Fruit fly (Drosophila melanogaster) whole organism, pupa: Measurements from ENCODE around the gene CG5004.

Source experiments
- CG10348 ChIP-seq: fragments of 200-800 bp; sonication (Bioruptor generic); IDR thresholded peaks from 2 replicates; pipeline ENCODE4 v1.3.6; 2022; ENCODE audit warnings: missing biosample characterization, missing genetic modification characterization
- CG12605 ChIP-seq: fragments of 200-800 bp; sonication (Bioruptor generic); IDR thresholded peaks from 2 replicates; pipeline ENCODE4 v1.3.6; 2022; ENCODE audit warnings: missing biosample characterization, missing genetic modification characterization
- CG13204 ChIP-seq: fragments of 200-800 bp; sonication (Bioruptor generic); optimal IDR thresholded peaks from 2 replicates; lab custom pipeline; 2018; ENCODE audit warnings: missing biosample characterization, mild to moderate bottlenecking, missing genetic modification characterization, moderate library complexity
- CG14655 ChIP-seq: fragments of 200-800 bp; sonication (Bioruptor generic); optimal IDR thresholded peaks from 3 replicates; lab custom pipeline; 2017; ENCODE audit warnings: mild to moderate bottlenecking, missing biosample characterization, missing genetic modification reagents, missing genetic modification characterization
- CG15710 ChIP-seq: fragments of 200-800 bp; sonication (Bioruptor generic); optimal IDR thresholded peaks from 2 replicates; lab custom pipeline; 2018; ENCODE audit warnings: missing biosample characterization, mild to moderate bottlenecking, missing genetic modification characterization, moderate library complexity
- CG17806 ChIP-seq: fragments of 200-800 bp; sonication (Bioruptor generic); optimal IDR thresholded peaks from 2 replicates; lab custom pipeline; 2018; ENCODE audit warnings: missing biosample characterization, mild to moderate bottlenecking, missing genetic modification characterization, moderate library complexity
- CG32121 ChIP-seq: fragments of 200-800 bp; sonication (Bioruptor generic); IDR thresholded peaks from 2 replicates; pipeline ENCODE4 v1.3.6; 2022; ENCODE audit warnings: missing biosample characterization, missing genetic modification characterization
- CG34367 ChIP-seq: fragments of 200-800 bp; sonication (Bioruptor generic); optimal IDR thresholded peaks from 2 replicates; lab custom pipeline; 2018; ENCODE audit warnings: missing biosample characterization, mild to moderate bottlenecking, missing genetic modification characterization
- CG4496 ChIP-seq: fragments of 200-800 bp; sonication (Bioruptor generic); IDR thresholded peaks from 3 replicates; pipeline ENCODE4 v1.3.6; 2022; ENCODE audit warnings: missing biosample characterization, missing genetic modification characterization
- CG8159 ChIP-seq: fragments of 200-800 bp; sonication (Bioruptor generic); optimal IDR thresholded peaks from 3 replicates; lab custom pipeline; 2018; ENCODE audit warnings: missing biosample characterization, mild to moderate bottlenecking, missing genetic modification characterization, moderate library complexity
- CG8301 ChIP-seq: fragments of 200-800 bp; sonication (Bioruptor generic); optimal IDR thresholded peaks from 2 replicates; lab custom pipeline; 2018; ENCODE audit warnings: missing biosample characterization, mild to moderate bottlenecking, missing genetic modification characterization
- CG9948 ChIP-seq: fragments of 200-800 bp; sonication (Bioruptor generic); optimal IDR thresholded peaks from 2 replicates; lab custom pipeline; 2018; ENCODE audit warnings: missing biosample characterization, mild to moderate bottlenecking, missing genetic modification characterization, moderate library complexity
- D1 ChIP-seq: fragments of 200-800 bp; sonication (Bioruptor generic); optimal IDR thresholded peaks from 2 replicates; lab custom pipeline; 2018; ENCODE audit warnings: missing biosample characterization, mild to moderate bottlenecking, missing genetic modification characterization, moderate library complexity
- EcR ChIP-seq: fragments of 200-800 bp; sonication (Bioruptor generic); optimal IDR thresholded peaks from 3 replicates; lab custom pipeline; 2019; ENCODE audit warnings: missing biosample characterization, missing genetic modification characterization, mild to moderate bottlenecking, moderate library complexity, missing genetic modification reagents
- Ets98B ChIP-seq: fragments of 200-800 bp; sonication (Bioruptor generic); IDR thresholded peaks from 2 replicates; pipeline ENCODE4 v1.3.6; 2022; ENCODE audit warnings: missing biosample characterization, missing genetic modification characterization
- Pif1A ChIP-seq: fragments of 200-800 bp; sonication (Bioruptor generic); optimal IDR thresholded peaks from 3 replicates; lab custom pipeline; 2016; ENCODE audit warnings: missing biosample characterization, missing genetic modification characterization
- Pif1B ChIP-seq: fragments of 200-800 bp; sonication (Bioruptor generic); optimal IDR thresholded peaks from 3 replicates; lab custom pipeline; 2016; ENCODE audit warnings: missing biosample characterization, missing genetic modification characterization
- Snoo ChIP-seq: fragments of 200-800 bp; sonication (Bioruptor generic); optimal IDR thresholded peaks from 3 replicates; lab custom pipeline; 2017; ENCODE audit warnings: missing biosample characterization, mild to moderate bottlenecking, missing genetic modification characterization, inconsistent platforms
- fd96Ca ChIP-seq: fragments of 200-800 bp; sonication (Bioruptor generic); IDR thresholded peaks from 3 replicates; pipeline ENCODE4 v1.3.6; 2022; ENCODE audit warnings: missing biosample characterization, missing genetic modification characterization
- gl ChIP-seq: fragments of 200-800 bp; sonication (Bioruptor generic); optimal IDR thresholded peaks from 2 replicates; lab custom pipeline; 2018; ENCODE audit warnings: missing biosample characterization, mild to moderate bottlenecking, missing genetic modification characterization
- rn ChIP-seq: fragments of 200-800 bp; sonication (Bioruptor generic); IDR thresholded peaks from 2 replicates; pipeline ENCODE4 v1.3.6; 2022; ENCODE audit warnings: missing biosample characterization, missing genetic modification characterization

Gene CG5004

dm6 chrX:17175558-17176189 is 68.3 kb downstream of the CG5004 start:
- TF ChIP-seq gl (tag; lab: Kevin White, UChicago): no peak
- peak; percentile 45 for TF ChIP-seq EcR (GFP tag; lab: Kevin White, UChicago)
- TF ChIP-seq CG4496 (GFP tag; lab: Robert Waterston, UW): peak; percentile 10; the same call in 1 of the 3 replicates
- TF ChIP-seq D1 (tag; lab: Kevin White, UChicago): peak; percentile 20

- peak; percentile 17 for TF ChIP-seq CG8301 (tag; lab: Kevin White, UChicago)
- TF ChIP-seq CG13204 (GFP tag; lab: Kevin White, UChicago): no peak
- peak; percentile 14 for TF ChIP-seq CG14655 (GFP tag; lab: Kevin White, UChicago)
- TF ChIP-seq Snoo: no peak
- TF ChIP-seq gl (tag; lab: Kevin White, UChicago): no peak
- peak; percentile 51 for TF ChIP-seq Pif1A (GFP tag; lab: Kevin White, UChicago)
- TF ChIP-seq CG32121 (GFP tag; lab: Robert Waterston, UW): peak; percentile 70
- no peak for TF ChIP-seq CG15710 (tag; lab: Kevin White, UChicago)
- TF ChIP-seq CG9948 (tag; lab: Kevin White, UChicago): no peak
- TF ChIP-seq CG10348 (GFP tag; lab: Robert Waterston, UW): no peak
- TF ChIP-seq CG17806 (tag; lab: Kevin White, UChicago): no peak
- 0 out of 3 replicates have a peak, but pooled peaks have one; percentile 52 for TF ChIP-seq fd96Ca (GFP tag; lab: Robert Waterston, UW)
- peak; percentile 84 for TF ChIP-seq CG4496 (GFP tag; lab: Robert Waterston, UW)
- TF ChIP-seq rn (GFP tag; lab: Robert Waterston, UW): no peak
- TF ChIP-seq CG12605 (GFP tag; lab: Robert Waterston, UW): peak; percentile 16; the same call in 1 of the 2 replicates
- peak; percentile 50; the same call in 1 of the 2 replicates for TF ChIP-seq Ets98B (GFP tag; lab: Robert Waterston, UW)
- peak; percentile 34 for TF ChIP-seq Pif1B (GFP tag; lab: Kevin White, UChicago)
- no peak for TF ChIP-seq D1 (tag; lab: Kevin White, UChicago)
- no peak for TF ChIP-seq EcR (GFP tag; lab: Kevin White, UChicago)
- no peak for TF ChIP-seq CG34367 (tag; lab: Kevin White, UChicago)
- no peak for TF ChIP-seq CG8159 (tag; lab: Kevin White, UChicago)
Measured at dm6 chrX:17176542-17176941, 69.2 kb downstream of the CG5004 start.

- TF ChIP-seq Pif1A (GFP tag; lab: Kevin White, UChicago) (no peak), Snoo (no peak), rn (GFP tag; lab: Robert Waterston, UW) (no peak), CG9948 (tag; lab: Kevin White, UChicago) (no peak), CG15710 (tag; lab: Kevin White, UChicago) (no peak), CG8301 (tag; lab: Kevin White, UChicago) (no peak), CG8159 (tag; lab: Kevin White, UChicago) (no peak), CG14655 (GFP tag; lab: Kevin White, UChicago) (no peak), fd96Ca (GFP tag; lab: Robert Waterston, UW) (no peak)
- TF ChIP-seq, all 21 proteins: peak for 0
Measured at dm6 chrX:17177606-17178005, 70.2 kb downstream of the CG5004 start.

dm6 chrX:17178484-17178921 is 71.1 kb downstream of the CG5004 start:
- TF ChIP-seq CG8301 (tag; lab: Kevin White, UChicago) (peak; percentile 97), Pif1B (GFP tag; lab: Kevin White, UChicago) (peak; percentile 98), Ets98B (GFP tag; lab: Robert Waterston, UW) (peak; percentile 99), Snoo (peak; percentile 98), CG12605 (GFP tag; lab: Robert Waterston, UW) (peak; percentile 99), Pif1A (GFP tag; lab: Kevin White, UChicago) (peak; percentile 98), gl (tag; lab: Kevin White, UChicago) (peak; percentile 91), CG34367 (tag; lab: Kevin White, UChicago) (no peak), CG9948 (tag; lab: Kevin White, UChicago) (peak; percentile 18), CG13204 (GFP tag; lab: Kevin White, UChicago) (no peak), CG15710 (tag; lab: Kevin White, UChicago) (peak; percentile 87), CG17806 (tag; lab: Kevin White, UChicago) (peak; percentile 98), fd96Ca (GFP tag; lab: Robert Waterston, UW) (peak; percentile 96), D1 (tag; lab: Kevin White, UChicago) (peak; percentile 87), EcR (GFP tag; lab: Kevin White, UChicago) (peak; percentile 76), CG10348 (GFP tag; lab: Robert Waterston, UW) (no peak), CG4496 (GFP tag; lab: Robert Waterston, UW) (peak; percentile 99), CG14655 (GFP tag; lab: Kevin White, UChicago) (peak; percentile 98), CG8159 (tag; lab: Kevin White, UChicago) (peak; percentile 98), CG32121 (GFP tag; lab: Robert Waterston, UW) (peak; percentile 100), rn (GFP tag; lab: Robert Waterston, UW) (peak; percentile 98)

dm6 chrX:17180523-17180922 is 73.1 kb downstream of the CG5004 start:
- TF ChIP-seq CG14655 (GFP tag; lab: Kevin White, UChicago): no peak
- no peak for TF ChIP-seq CG8301 (tag; lab: Kevin White, UChicago)
- TF ChIP-seq rn (GFP tag; lab: Robert Waterston, UW): no peak
- no peak for TF ChIP-seq CG12605 (GFP tag; lab: Robert Waterston, UW)
- no peak for TF ChIP-seq Pif1A (GFP tag; lab: Kevin White, UChicago)
- no peak for TF ChIP-seq Snoo
- TF ChIP-seq CG4496 (GFP tag; lab: Robert Waterston, UW): no peak
- TF ChIP-seq Pif1B (GFP tag; lab: Kevin White, UChicago): no peak
- no peak for TF ChIP-seq D1 (tag; lab: Kevin White, UChicago)
- no peak for TF ChIP-seq CG13204 (GFP tag; lab: Kevin White, UChicago)
- no peak for TF ChIP-seq CG8159 (tag; lab: Kevin White, UChicago)
